Fruit fly (Drosophila melanogaster) whole organism, embryonic: Measurements from ENCODE around the gene aru.

ENCODE experiments used
- Antp ChIP-seq: fragments of 200-800 bp; sonication (Bioruptor generic); optimal IDR thresholded peaks from 3 replicates; lab custom pipeline; 2016; ENCODE audit warnings: missing biosample characterization, missing genetic modification characterization
- BEAF-32 ChIP-seq: fragments of 200-800 bp; sonication (Bioruptor generic); optimal IDR thresholded peaks from 3 replicates; lab custom pipeline; 2017; ENCODE audit warnings: missing biosample characterization, missing genetic modification characterization, mild to moderate bottlenecking, moderate library complexity, missing genetic modification reagents
- BtbVII ChIP-seq: fragments of 200-800 bp; sonication (Bioruptor generic); optimal IDR thresholded peaks from 3 replicates; lab custom pipeline; 2017; ENCODE audit warnings: missing biosample characterization, mild to moderate bottlenecking, missing genetic modification characterization
- CG10274 ChIP-seq: fragments of 200-800 bp; sonication (Bioruptor generic); optimal IDR thresholded peaks from 3 replicates; lab custom pipeline; 2017; ENCODE audit warnings: missing biosample characterization, mild to moderate bottlenecking, missing genetic modification characterization
- CG10366 ChIP-seq: fragments of 200-800 bp; sonication (Bioruptor generic); IDR thresholded peaks from 2 replicates; pipeline ENCODE4 v1.3.6; 2022; ENCODE audit warnings: missing biosample characterization, missing genetic modification characterization
- CG10431 ChIP-seq: fragments of 200-800 bp; sonication (Bioruptor generic); optimal IDR thresholded peaks from 3 replicates; lab custom pipeline; 2018; ENCODE audit warnings: missing biosample characterization, mild to moderate bottlenecking, missing genetic modification characterization
- CG11560 ChIP-seq: fragments of 200-800 bp; sonication (Bioruptor generic); IDR thresholded peaks from 3 replicates; pipeline ENCODE4 v1.3.6; 2022; ENCODE audit warnings: missing biosample characterization, missing genetic modification characterization
- CG14050 ChIP-seq: fragments of 200-800 bp; sonication (Bioruptor generic); IDR thresholded peaks from 3 replicates; pipeline ENCODE4 v1.3.6; 2022; ENCODE audit warnings: missing biosample characterization, missing genetic modification characterization
- CG14667 ChIP-seq: fragments of 200-800 bp; sonication (Bioruptor generic); IDR thresholded peaks from 2 replicates; pipeline ENCODE4 v1.3.6; 2022; ENCODE audit warnings: missing biosample characterization, missing genetic modification characterization
- CG14860 ChIP-seq: fragments of 200-800 bp; sonication (Bioruptor generic); IDR thresholded peaks from 3 replicates; pipeline ENCODE4 v1.3.6; 2022; ENCODE audit warnings: missing biosample characterization, missing genetic modification characterization; ENCODE audit not compliant: partially characterized antibody
- CG15479 ChIP-seq: fragments of 200-800 bp; sonication (Bioruptor generic); optimal IDR thresholded peaks from 3 replicates; lab custom pipeline; 2019; ENCODE audit warnings: missing biosample characterization, mild to moderate bottlenecking, missing genetic modification characterization, moderate library complexity
- CG18262 ChIP-seq: fragments of 200-800 bp; optimal IDR thresholded peaks from 3 replicates; lab custom pipeline; 2019; ENCODE audit warnings: missing biosample characterization, mild to moderate bottlenecking, missing genetic modification characterization, moderate library complexity
- CG18764 ChIP-seq: fragments of 200-800 bp; sonication (Bioruptor generic); optimal IDR thresholded peaks from 3 replicates; lab custom pipeline; 2016; ENCODE audit warnings: missing biosample characterization, missing genetic modification characterization
- CG2116 ChIP-seq: fragments of 200-800 bp; sonication (Bioruptor generic); optimal IDR thresholded peaks from 3 replicates; lab custom pipeline; 2018; ENCODE audit warnings: missing biosample characterization, mild to moderate bottlenecking, missing genetic modification characterization
- CG30403 ChIP-seq: fragments of 200-800 bp; sonication (Bioruptor generic); optimal IDR thresholded peaks from 3 replicates; lab custom pipeline; 2016; ENCODE audit warnings: missing biosample characterization, missing genetic modification characterization
- CG3065 ChIP-seq: fragments of 200-800 bp; sonication (Bioruptor generic); optimal IDR thresholded peaks from 2 replicates; lab custom pipeline; 2016; ENCODE audit warnings: missing biosample characterization, missing genetic modification characterization
- CG31441 ChIP-seq: fragments of 200-800 bp; sonication (Bioruptor generic); IDR thresholded peaks from 2 replicates; pipeline ENCODE4 v1.3.6; 2022; ENCODE audit warnings: missing biosample characterization, missing genetic modification characterization
- CG6175 ChIP-seq: fragments of 200-800 bp; sonication (Bioruptor generic); IDR thresholded peaks from 3 replicates; pipeline ENCODE4 v1.3.6; 2022; ENCODE audit warnings: missing biosample characterization, missing genetic modification characterization
- CG6654 ChIP-seq: fragments of 200-800 bp; sonication (Bioruptor generic); optimal IDR thresholded peaks from 2 replicates; lab custom pipeline; 2017; ENCODE audit warnings: missing biosample characterization, mild to moderate bottlenecking, missing genetic modification characterization
- CG6791 ChIP-seq: fragments of 200-800 bp; sonication (Bioruptor generic); IDR thresholded peaks from 3 replicates; pipeline ENCODE4 v1.3.6; 2022; ENCODE audit warnings: missing biosample characterization, missing genetic modification characterization; ENCODE audit not compliant: partially characterized antibody
- Dad ChIP-seq: fragments of 200-800 bp; sonication (Bioruptor generic); optimal IDR thresholded peaks from 3 replicates; lab custom pipeline; 2016; ENCODE audit warnings: missing biosample characterization, missing genetic modification characterization
- Dfd ChIP-seq, 2 experiments: fragments of >200 bp; optimal IDR thresholded peaks; 2 replicates each; lab custom pipeline; 2017; ENCODE audit warnings: missing biosample characterization in 2 of 2, missing genetic modification characterization in 2 of 2
- Dip2 ChIP-seq: fragments of 200-800 bp; sonication (Bioruptor generic); IDR thresholded peaks from 2 replicates; pipeline ENCODE4 v1.3.6; 2022; ENCODE audit warnings: missing biosample characterization, missing genetic modification characterization
- Elba2 ChIP-seq: fragments of 200-800 bp; sonication (Bioruptor generic); optimal IDR thresholded peaks from 3 replicates; lab custom pipeline; 2016; ENCODE audit warnings: missing biosample characterization, missing genetic modification characterization
- Fer1 ChIP-seq: fragments of 200-800 bp; sonication (Bioruptor generic); optimal IDR thresholded peaks from 2 replicates; lab custom pipeline; 2017; ENCODE audit warnings: missing biosample characterization, mild to moderate bottlenecking, missing genetic modification characterization
- HLHmδ ChIP-seq: fragments of 200-800 bp; sonication (Bioruptor generic); optimal IDR thresholded peaks from 2 replicates; lab custom pipeline; 2018; ENCODE audit warnings: missing biosample characterization, mild to moderate bottlenecking, missing genetic modification characterization, moderate library complexity
- Hmr ChIP-seq: fragments of 200-800 bp; sonication (Bioruptor generic); optimal IDR thresholded peaks from 3 replicates; lab custom pipeline; 2017; ENCODE audit warnings: mild to moderate bottlenecking, missing biosample characterization, missing genetic modification reagents, missing genetic modification characterization
- Hr78 ChIP-seq, 2 experiments: fragments of 200-800 bp in 1 of 2; fragments of >200 bp in 1 of 2; sonication (Bioruptor generic) in 1 of 2; optimal IDR thresholded peaks; 2 replicates each; lab custom pipeline; 2017 to 2019; ENCODE audit warnings: missing biosample characterization in 2 of 2, missing genetic modification characterization in 2 of 2, mild to moderate bottlenecking in 1 of 2, moderate library complexity in 1 of 2
- Mes4 ChIP-seq: fragments of 200-800 bp; sonication (Bioruptor generic); optimal IDR thresholded peaks from 2 replicates; lab custom pipeline; 2016; ENCODE audit warnings: missing biosample characterization, missing genetic modification characterization
- Nf-YA ChIP-seq: fragments of 200-800 bp; sonication (Bioruptor generic); IDR thresholded peaks from 2 replicates; pipeline ENCODE4 v1.3.6; 2022; ENCODE audit warnings: missing biosample characterization, missing genetic modification characterization
- Opbp ChIP-seq: fragments of 200-800 bp; sonication (Bioruptor generic); IDR thresholded peaks from 3 replicates; pipeline ENCODE4 v1.3.6; 2022; ENCODE audit warnings: missing biosample characterization, missing genetic modification characterization; ENCODE audit not compliant: partially characterized antibody
- Optix ChIP-seq: fragments of 200-800 bp; sonication (Bioruptor generic); IDR thresholded peaks from 3 replicates; pipeline ENCODE4 v1.3.6; 2022; ENCODE audit warnings: missing biosample characterization, missing genetic modification characterization
- Six4 ChIP-seq: fragments of 200-800 bp; sonication (Bioruptor generic); optimal IDR thresholded peaks from 2 replicates; lab custom pipeline; 2016; ENCODE audit warnings: missing biosample characterization, missing genetic modification characterization
- bab2 ChIP-seq: fragments of 200-800 bp; sonication (Bioruptor generic); optimal IDR thresholded peaks from 2 replicates; lab custom pipeline; 2016; ENCODE audit warnings: missing biosample characterization, missing genetic modification characterization
- bbx ChIP-seq: fragments of 200-800 bp; sonication (Bioruptor generic); IDR thresholded peaks from 2 replicates; pipeline ENCODE4 v1.3.6; 2022; ENCODE audit warnings: missing biosample characterization, missing genetic modification characterization; ENCODE audit not compliant: partially characterized antibody
- btn ChIP-seq: fragments of 200-800 bp; sonication (Bioruptor generic); optimal IDR thresholded peaks from 2 replicates; lab custom pipeline; 2016; ENCODE audit warnings: missing biosample characterization, missing genetic modification characterization
- chif ChIP-seq, 2 experiments: fragments of 200-800 bp; sonication (Bioruptor generic); optimal IDR thresholded peaks; 3 replicates each; lab custom pipeline; 2016; ENCODE audit warnings: missing biosample characterization in 2 of 2, missing genetic modification characterization in 2 of 2
- cwo ChIP-seq: fragments of 200-800 bp; sonication (Bioruptor generic); optimal IDR thresholded peaks from 3 replicates; lab custom pipeline; 2017; ENCODE audit warnings: missing biosample characterization, missing genetic modification characterization, mild to moderate bottlenecking, moderate library complexity, missing genetic modification reagents
- da ChIP-seq: fragments of 200-800 bp; sonication (Bioruptor generic); optimal IDR thresholded peaks from 2 replicates; lab custom pipeline; 2016; ENCODE audit warnings: missing biosample characterization, missing genetic modification characterization
- eve ChIP-seq, 2 experiments: fragments of >200 bp; optimal IDR thresholded peaks; 2 replicates each; lab custom pipeline; 2017; ENCODE audit warnings: missing biosample characterization in 2 of 2, missing genetic modification characterization in 2 of 2
- fru ChIP-seq: fragments of >200 bp; optimal IDR thresholded peaks from 2 replicates; lab custom pipeline; 2017
- hkb ChIP-seq, 2 experiments: fragments of 200-800 bp in 1 of 2; fragments of >200 bp in 1 of 2; sonication (Bioruptor generic) in 1 of 2; IDR thresholded peaks in 1 of 2; optimal IDR thresholded peaks in 1 of 2; 2 replicates each; pipeline versions ENCODE4 v1.3.6 to Lab custom; 2017 to 2022; ENCODE audit warnings: missing biosample characterization in 1 of 2, missing genetic modification characterization in 1 of 2
- hth ChIP-seq: fragments of >200 bp; optimal IDR thresholded peaks from 2 replicates; lab custom pipeline; 2017; ENCODE audit warnings: inconsistent platforms
- jigr1 ChIP-seq: fragments of 200-800 bp; sonication (Bioruptor generic); IDR thresholded peaks from 3 replicates; pipeline ENCODE4 v1.3.6; 2022; ENCODE audit warnings: missing biosample characterization, missing genetic modification characterization
- kah ChIP-seq: fragments of 200-800 bp; sonication (Bioruptor generic); optimal IDR thresholded peaks from 2 replicates; lab custom pipeline; 2018; ENCODE audit warnings: missing biosample characterization, mild to moderate bottlenecking, missing genetic modification characterization
- lola ChIP-seq, 3 experiments: fragments of >200 bp in 2 of 3; fragments of 200-800 bp in 1 of 3; sonication (Bioruptor generic) in 1 of 3; optimal IDR thresholded peaks; 2 replicates each; lab custom pipeline; 2017 to 2019; ENCODE audit warnings: missing biosample characterization in 3 of 3, missing genetic modification characterization in 3 of 3, mild to moderate bottlenecking in 1 of 3, moderate library complexity in 1 of 3
- prd ChIP-seq, 3 experiments: fragments of >200 bp in 2 of 3; fragments of 200-800 bp in 1 of 3; sonication (Bioruptor generic) in 1 of 3; optimal IDR thresholded peaks in 2 of 3; IDR thresholded peaks in 1 of 3; 2 replicates in 2 of 3; 3 replicates in 1 of 3; pipeline versions ENCODE4 v1.3.6 to Lab custom; 2017 to 2022; ENCODE audit warnings: missing biosample characterization in 1 of 3, missing genetic modification characterization in 1 of 3
- pum ChIP-seq: fragments of 200-800 bp; sonication (Bioruptor generic); optimal IDR thresholded peaks from 2 replicates; lab custom pipeline; 2016; ENCODE audit warnings: missing biosample characterization, missing genetic modification characterization
- sna ChIP-seq: fragments of 200-800 bp; sonication (Bioruptor generic); IDR thresholded peaks from 2 replicates; pipeline ENCODE4 v1.3.6; 2022; ENCODE audit warnings: missing biosample characterization, missing genetic modification characterization; ENCODE audit not compliant: partially characterized antibody
- tgo ChIP-seq: fragments of 200-800 bp; sonication (Bioruptor generic); IDR thresholded peaks from 3 replicates; pipeline ENCODE4 v1.3.6; 2022; ENCODE audit warnings: missing biosample characterization, missing genetic modification characterization
- z ChIP-seq: fragments of 200-800 bp; sonication (Bioruptor generic); IDR thresholded peaks from 3 replicates; pipeline ENCODE4 v1.3.6; 2022; ENCODE audit warnings: missing biosample characterization, missing genetic modification characterization

The aru gene

dm6 chr2L:897124-897523, 29.0 kb upstream of the aru start (continued):
- TF ChIP-seq CG2116 (no peak), hkb (optimal IDR thresholded peaks at IDR 0.05; lab: Kevin White, UChicago) (no peak), hkb (GFP tag; IDR thresholded peaks at IDR 0.05; lab: Robert Waterston, UW) (no peak), HLHmδ (GFP tag; lab: Kevin White, UChicago) (no peak), CG10431 (GFP tag; lab: Kevin White, UChicago) (no peak), jigr1 (GFP tag; lab: Robert Waterston, UW) (no peak), chif (GFP tag; optimal IDR thresholded peaks at IDR 0.05; lab: Kevin White, UChicago) (no peak), z (GFP tag; lab: Robert Waterston, UW) (no peak), CG14667 (GFP tag; lab: Robert Waterston, UW) (no peak), da (GFP tag; lab: Kevin White, UChicago) (no peak), CG6654 (no peak), kah (GFP tag; lab: Kevin White, UChicago) (no peak), CG10274 (no peak), Optix (GFP tag; lab: Robert Waterston, UW) (no peak), CG14860 (GFP tag; lab: Robert Waterston, UW) (no peak), CG6175 (no peak), Dfd (GFP tag; optimal IDR thresholded peaks at IDR 0.05; lab: Kevin White, UChicago) (no peak), Mes4 (GFP tag; lab: Kevin White, UChicago) (no peak), fru (lab: Kevin White, UChicago) (no peak), bbx (GFP tag; lab: Robert Waterston, UW) (no peak), tgo (peak; percentile 26; the same call in 1 of the 3 replicates), CG31441 (GFP tag; lab: Robert Waterston, UW) (0 out of 2 replicates have a peak, but pooled peaks have one; percentile 13), Antp (GFP tag; lab: Kevin White, UChicago) (peak; percentile 9), CG11560 (tag; lab: Robert Waterston, UW) (no peak), CG6791 (GFP tag; lab: Robert Waterston, UW) (no peak), CG15479 (GFP tag; lab: Kevin White, UChicago) (no peak), bab2 (GFP tag; lab: Kevin White, UChicago) (peak; percentile 19), eve (GFP tag; optimal IDR thresholded peaks at IDR 0.05; lab: Kevin White, UChicago) (no peak), CG3065 (GFP tag; lab: Kevin White, UChicago) (no peak), Dad (GFP tag; lab: Kevin White, UChicago) (no peak), BEAF-32 (no peak), CG14050 (GFP tag; lab: Robert Waterston, UW) (no peak), Nf-YA (GFP tag; lab: Robert Waterston, UW) (no peak), CG18764 (GFP tag; lab: Kevin White, UChicago) (no peak), prd (optimal IDR thresholded peaks at IDR 0.05; lab: Kevin White, UChicago) (no peak), prd (GFP tag; IDR thresholded peaks at IDR 0.05; lab: Robert Waterston, UW) (peak; percentile 58), hth (lab: Kevin White, UChicago) (no peak), btn (no peak), Elba2 (no peak), Six4 (GFP tag; lab: Kevin White, UChicago) (no peak), CG30403 (GFP tag; lab: Kevin White, UChicago) (peak; percentile 7), CG10366 (no peak), CG18262 (tag; lab: Kevin White, UChicago) (no peak), cwo (GFP tag; lab: Kevin White, UChicago) (peak; percentile 3), sna (GFP tag; lab: Robert Waterston, UW) (no peak), Dip2 (GFP tag; lab: Robert Waterston, UW) (no peak), lola (GFP tag; optimal IDR thresholded peaks at IDR 0.05; lab: Kevin White, UChicago) (no peak), Opbp (GFP tag; lab: Robert Waterston, UW) (no peak), Hr78 (GFP tag; optimal IDR thresholded peaks at IDR 0.05; lab: Kevin White, UChicago) (no peak), Hmr (peak; percentile 15), Fer1 (no peak), pum (GFP tag; lab: Kevin White, UChicago) (no peak), BtbVII (GFP tag; lab: Kevin White, UChicago) (no peak)
